Worm (Caenorhabditis elegans): ENCODE measurements around the gene F38H4.4.

Gene F38H4.4

DNA sequence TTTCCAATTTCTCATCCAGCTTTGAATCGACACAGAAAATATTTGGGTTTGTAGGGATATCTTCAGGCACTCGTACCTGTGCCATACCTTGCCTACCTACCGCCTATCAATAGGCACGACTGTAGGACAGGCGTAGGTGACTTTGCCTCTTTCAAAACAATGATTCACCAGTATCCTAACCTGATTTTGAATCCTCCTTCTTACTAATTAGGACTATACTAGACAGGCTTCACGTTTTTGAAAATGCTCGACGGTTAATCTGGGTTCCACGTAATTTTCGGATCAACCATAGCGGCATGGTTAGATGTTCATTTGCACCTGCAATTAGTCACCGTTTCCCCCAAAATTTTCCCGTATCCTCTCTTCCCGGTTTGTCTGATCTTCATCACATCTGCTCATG lies 20.4 kb downstream of the F38H4.4 start:
- TF ChIP-seq mdl-1 (tag; optimal IDR thresholded peaks at IDR 0.05) = no peak
- TF ChIP-seq ceh-88 (GFP tag; IDR thresholded peaks at IDR 0.05) = no peak
- no peak for TF ChIP-seq skn-1 (tag; optimal IDR thresholded peaks at IDR 0.05)
- no peak for TF ChIP-seq ama-1 (optimal IDR thresholded peaks at IDR 0.05)
- no peak for TF ChIP-seq lin-13 (GFP tag; optimal IDR thresholded peaks at IDR 0.05)
- no peak for TF ChIP-seq Y116A8C.19 (tag; optimal IDR thresholded peaks at IDR 0.05; ENCODE audit: borderline replicate concordance)

DNA sequence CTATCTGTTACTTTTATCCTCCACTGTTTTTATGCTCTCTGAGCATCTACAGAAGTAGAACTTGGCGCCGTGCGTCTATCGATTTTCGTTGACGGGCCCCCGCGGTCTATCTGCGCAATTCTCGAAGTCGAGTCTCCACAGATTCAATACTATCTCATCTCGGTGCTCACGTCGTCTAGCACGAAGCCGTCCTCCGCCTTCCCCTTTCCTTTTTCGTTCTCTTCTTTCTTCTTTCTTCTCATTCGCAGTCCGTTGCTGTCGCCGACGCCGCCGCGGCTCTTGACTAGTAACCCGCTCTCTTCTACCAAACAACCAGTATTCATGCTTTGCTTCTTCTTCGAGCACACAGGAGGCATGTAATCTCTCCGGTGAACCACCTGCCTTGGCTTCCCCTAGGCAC lies 23.0 kb downstream of the F38H4.4 start:
- TF ChIP-seq lsy-2 (tag; optimal IDR thresholded peaks at IDR 0.05) = peak; percentile 12 to 43
- no peak for TF ChIP-seq nhr-28 (tag; optimal IDR thresholded peaks at IDR 0.05)
- no peak for TF ChIP-seq ets-5 (GFP tag; IDR thresholded peaks at IDR 0.05)
- no peak for TF ChIP-seq mef-2 (tag; optimal IDR thresholded peaks at IDR 0.05)
- TF ChIP-seq unc-130 (tag; optimal IDR thresholded peaks at IDR 0.05) = no peak
- TF ChIP-seq ceh-82 (tag; optimal IDR thresholded peaks at IDR 0.05) = peak in 2 of 3 experiments; percentile 28 to 63
- TF ChIP-seq ceh-88 (GFP tag; IDR thresholded peaks at IDR 0.05) = no peak; the same call in 1 of the 2 replicates
- no peak for TF ChIP-seq C34B4.2 (tag; optimal IDR thresholded peaks at IDR 0.05)
- no peak for TF ChIP-seq hpl-2 (GFP tag; optimal IDR thresholded peaks at IDR 0.05)
- TF ChIP-seq zip-4 (GFP tag; optimal IDR thresholded peaks at IDR 0.05) = no peak
- no peak for TF ChIP-seq pax-3 (tag; optimal IDR thresholded peaks at IDR 0.05)
- TF ChIP-seq nhr-237 (tag; optimal IDR thresholded peaks at IDR 0.05) = no peak
- no peak for TF ChIP-seq lir-3 (tag; optimal IDR thresholded peaks at IDR 0.05; ENCODE audit: poor library complexity)
- no peak for TF ChIP-seq skn-1 (tag; optimal IDR thresholded peaks at IDR 0.05)
- TF ChIP-seq ama-1 (optimal IDR thresholded peaks at IDR 0.05) = no peak
- no peak for TF ChIP-seq snpc-4 (tag; optimal IDR thresholded peaks at IDR 0.05)
- peak; percentile 28 for TF ChIP-seq isw-1 (GFP tag; IDR thresholded peaks at IDR 0.05)
- TF ChIP-seq mdl-1 (tag; optimal IDR thresholded peaks at IDR 0.05) = no peak
- TF ChIP-seq F16B12.6 (tag; optimal IDR thresholded peaks at IDR 0.05) = no peak
- TF ChIP-seq vab-15 (tag; optimal IDR thresholded peaks at IDR 0.05) = no peak
- no peak for TF ChIP-seq nhr-84 (tag; optimal IDR thresholded peaks at IDR 0.05)
- TF ChIP-seq fos-1 (tag; optimal IDR thresholded peaks at IDR 0.05) = no peak
- TF ChIP-seq lin-35 (GFP tag; optimal IDR thresholded peaks at IDR 0.05) = peak in 1 of 2 experiments; percentile 17
- TF ChIP-seq sup-37 (GFP tag; optimal IDR thresholded peaks at IDR 0.05) = no peak
- TF ChIP-seq unc-86 (tag; optimal IDR thresholded peaks at IDR 0.05) = peak; percentile 59
- TF ChIP-seq ces-1 (GFP tag; optimal IDR thresholded peaks at IDR 0.05) = no peak
- no peak for TF ChIP-seq zag-1 (tag; optimal IDR thresholded peaks at IDR 0.05)
- peak; percentile 42 for TF ChIP-seq sox-4 (tag; optimal IDR thresholded peaks at IDR 0.05)
- TF ChIP-seq pqm-1 (tag; optimal IDR thresholded peaks at IDR 0.05) = no peak
- TF ChIP-seq ceh-8 (GFP tag; optimal IDR thresholded peaks at IDR 0.05) = peak; percentile 30
- TF ChIP-seq nhr-20 (tag; optimal IDR thresholded peaks at IDR 0.05) = peak; percentile 3
- peak; percentile 7 to 26 for TF ChIP-seq efl-1 (optimal IDR thresholded peaks at IDR 0.05)
- TF ChIP-seq efl-1 (GFP tag; optimal IDR thresholded peaks at IDR 0.05 in 1 of 2) = no peak
- peak; percentile 51 for TF ChIP-seq nhr-71 (tag; optimal IDR thresholded peaks at IDR 0.05)
- TF ChIP-seq nhr-11 (tag; optimal IDR thresholded peaks at IDR 0.05) = no peak
- no peak for TF ChIP-seq lin-15B (tag; optimal IDR thresholded peaks at IDR 0.05)
- TF ChIP-seq unc-30 (tag; optimal IDR thresholded peaks at IDR 0.05) = no peak
- TF ChIP-seq blmp-1 (tag; optimal IDR thresholded peaks at IDR 0.05) = no peak
- TF ChIP-seq aly-2 (tag; optimal IDR thresholded peaks at IDR 0.05) = no peak
- TF ChIP-seq hlh-17 (GFP tag; optimal IDR thresholded peaks at IDR 0.05; ENCODE audit: borderline replicate concordance) = no peak
- TF ChIP-seq sptf-1 (tag; optimal IDR thresholded peaks at IDR 0.05) = no peak
- TF ChIP-seq xbp-1 (tag; optimal IDR thresholded peaks at IDR 0.05) = peak; percentile 3
- peak; percentile 55 for TF ChIP-seq nhr-47 (tag; optimal IDR thresholded peaks at IDR 0.05)
- peak; percentile 41 for TF ChIP-seq swsn-7 (tag; optimal IDR thresholded peaks at IDR 0.05)
- peak in 1 of 3 experiments; percentile 20 for TF ChIP-seq dpl-1 (GFP tag; optimal IDR thresholded peaks at IDR 0.05)
- peak; percentile 82 for TF ChIP-seq lin-14 (GFP tag; optimal IDR thresholded peaks at IDR 0.05)
- peak; percentile 89 for TF ChIP-seq fkh-8 (tag; optimal IDR thresholded peaks at IDR 0.05)
- no peak for TF ChIP-seq lin-39 (tag; optimal IDR thresholded peaks at IDR 0.05)
- TF ChIP-seq egl-27 (tag; optimal IDR thresholded peaks at IDR 0.05) = no peak
- TF ChIP-seq nhr-77 (tag; optimal IDR thresholded peaks at IDR 0.05) = no peak
- TF ChIP-seq Y116A8C.19 (tag; optimal IDR thresholded peaks at IDR 0.05; ENCODE audit: borderline replicate concordance) = no peak

All from whole organism, L1 larva.